Worm (Caenorhabditis elegans) whole organism, mixed stage, embryonic: Measurements from ENCODE around the gene mdmh-35.

Experiments used
- ceh-83 ChIP-seq: fragments of 200-800 bp; sonication (Bioruptor generic); optimal IDR thresholded peaks from 2 replicates; lab custom pipeline; 2018; ENCODE audit warnings: mild to moderate bottlenecking, missing genetic modification characterization, missing compliant biosample characterization
- snpc-4 ChIP-seq: fragments of 150-350 bp; optimal IDR thresholded peaks from 2 replicates; lab custom pipeline; 2014; ENCODE audit warnings: missing biosample characterization, missing genetic modification characterization
- tbx-8 ChIP-seq: fragments of 200-800 bp; sonication (Bioruptor generic); optimal IDR thresholded peaks from 2 replicates; lab custom pipeline; 2018; ENCODE audit warnings: mild to moderate bottlenecking, missing genetic modification characterization, moderate library complexity, missing compliant biosample characterization
- unc-39 ChIP-seq: fragments of 150-350 bp; optimal IDR thresholded peaks from 2 replicates; lab custom pipeline; 2014; ENCODE audit warnings: missing biosample characterization, missing genetic modification characterization
- unc-62 ChIP-seq: fragments of 150-350 bp; optimal IDR thresholded peaks from 2 replicates; lab custom pipeline; 2014; ENCODE audit warnings: missing biosample characterization, missing genetic modification reagents, missing genetic modification characterization

DNA sequence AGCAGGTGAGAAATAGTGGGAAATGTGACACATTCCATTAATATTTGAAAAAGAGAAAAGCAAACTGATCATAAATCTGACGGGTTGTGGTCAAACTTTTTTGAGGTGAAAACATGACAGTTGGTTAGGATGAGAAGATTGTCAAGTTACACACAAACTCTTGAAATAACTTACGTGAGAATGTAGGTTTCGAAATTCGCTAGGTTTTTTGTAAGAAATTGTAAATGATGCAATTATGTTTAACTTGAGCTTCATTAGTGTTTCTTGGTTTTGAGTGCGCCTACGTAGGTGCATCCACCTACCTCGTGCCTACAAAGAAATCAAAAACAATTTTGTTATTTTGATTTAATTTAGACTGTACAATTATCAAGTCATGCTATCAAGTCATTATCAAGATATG is 20.2 kb downstream of the mdmh-35 start, which contains the start of gene cex-2:
- TF ChIP-seq snpc-4 (tag; lab: Kevin White, UChicago) (no peak), unc-62 (GFP tag; lab: Kevin White, UChicago) (no peak), unc-39 (tag; lab: Kevin White, UChicago) (no peak), ceh-83 (no peak), tbx-8 (GFP tag; lab: Kevin White, UChicago) (no peak)
